Worm (Caenorhabditis elegans) whole organism, L3 larva: ENCODE results near the gene syd-2.

Experiments
- ama-1 ChIP-seq: fragments of 150-350 bp; optimal IDR thresholded peaks from 2 replicates; lab custom pipeline; 2018
- nhr-237 ChIP-seq: fragments of 150-350 bp; optimal IDR thresholded peaks from 2 replicates; lab custom pipeline; 2014; ENCODE audit warnings: missing biosample characterization, missing genetic modification characterization
- nhr-25 ChIP-seq: sonication (generic microtip); optimal IDR thresholded peaks from 2 replicates; lab custom pipeline; 2017; ENCODE audit warnings: missing biosample characterization, missing genetic modification characterization
- snpc-4 ChIP-seq: fragments of 150-350 bp; optimal IDR thresholded peaks from 2 replicates; lab custom pipeline; 2014; ENCODE audit warnings: missing biosample characterization, missing genetic modification characterization
- unc-62 ChIP-seq: fragments of 150-350 bp; sonication (generic microtip); optimal IDR thresholded peaks from 4 replicates; lab custom pipeline; 2014; ENCODE audit warnings: missing biosample characterization, missing genetic modification reagents, missing genetic modification characterization

DNA sequence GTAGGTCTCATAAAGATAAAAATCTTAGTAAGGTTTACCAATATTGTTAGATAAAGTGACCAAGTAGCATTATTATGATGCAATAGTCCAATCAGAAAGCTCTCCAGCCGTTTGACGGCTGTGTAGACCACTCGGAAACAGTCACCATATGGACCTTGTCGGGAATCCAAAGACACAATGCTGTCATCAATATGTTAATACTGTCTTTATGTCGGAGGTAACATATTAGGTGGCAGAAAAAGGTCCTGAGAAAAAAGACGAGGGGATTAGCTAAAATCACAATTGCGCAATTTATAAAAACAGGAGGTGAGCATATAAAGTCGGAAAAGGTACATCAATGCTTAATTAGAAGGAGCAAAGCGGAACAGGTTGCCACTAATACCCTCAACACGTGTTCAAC is 47.1 kb downstream of the syd-2 start:
- TF ChIP-seq unc-62 (GFP tag; lab: Kevin White, UChicago) (no peak), snpc-4 (tag; lab: Kevin White, UChicago) (no peak), ama-1 (no peak), nhr-237 (tag; lab: Kevin White, UChicago) (no peak), nhr-25 (tag; lab: Kevin White, UChicago) (no peak)
